Worm (Caenorhabditis elegans): ENCODE measurements around the gene nhr-176.

DNA sequence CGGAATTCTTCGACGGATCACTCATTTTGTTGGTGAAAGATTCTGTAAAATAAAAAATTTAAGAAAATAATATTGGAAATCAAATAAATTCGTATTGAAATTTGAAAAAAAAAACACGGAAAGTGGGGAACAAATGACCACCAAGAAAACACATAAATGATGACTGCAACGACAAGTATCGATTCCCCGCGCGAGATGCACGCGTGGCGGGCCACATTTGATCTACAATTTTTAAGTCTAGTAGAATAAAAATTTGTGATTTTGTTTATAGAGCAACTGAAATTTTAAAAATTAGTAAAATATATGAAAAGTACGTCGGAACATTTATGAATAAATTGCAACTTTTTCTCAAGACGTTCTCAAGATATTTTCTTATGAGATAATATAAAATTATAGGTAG is 16.1 kb upstream of the nhr-176 start, which contains the start of gene F14H3.4:
- no peak for TF ChIP-seq unc-39 (tag; optimal IDR thresholded peaks at IDR 0.05)
- TF ChIP-seq ces-1 (GFP tag; optimal IDR thresholded peaks at IDR 0.05): no peak
